Worm (Caenorhabditis elegans): ENCODE results near the gene lipl-1.
A peak's percentile ranks its signal among the peaks of the same experiment; 100 is the strongest.

lipl-1 gene

DNA sequence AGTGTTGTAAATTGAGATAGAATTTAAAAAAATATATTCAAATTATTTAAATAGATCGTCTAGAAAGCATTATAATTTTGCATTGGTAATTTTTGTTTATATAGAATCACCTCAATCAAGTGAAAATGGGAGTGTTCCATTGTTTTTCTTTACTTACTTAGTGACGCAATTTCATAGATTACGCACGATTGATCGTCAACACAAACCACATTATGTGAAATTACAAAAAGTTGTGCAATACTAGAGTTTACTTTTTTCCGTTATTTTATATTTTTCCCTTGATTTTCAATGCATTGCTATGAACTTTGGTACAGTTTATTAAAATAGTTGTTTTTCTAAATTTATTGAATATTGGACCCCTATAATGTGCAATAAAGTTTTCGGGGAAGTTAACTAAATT lies 19.6 kb downstream of the lipl-1 start, which contains the start of gene T16G1.5:
Gene T16G1.5 (minus strand): TSS at position 119 of the 400 bp plus-strand sequence.
- TF ChIP-seq mls-2 (tag; optimal IDR thresholded peaks at IDR 0.05) (no peak), zip-8 (tag; optimal IDR thresholded peaks at IDR 0.05) (peak; percentile 39), elt-1 (tag; optimal IDR thresholded peaks at IDR 0.05; ENCODE audit: borderline replicate concordance, insufficient read depth) (no peak), unc-62 (GFP tag; optimal IDR thresholded peaks at IDR 0.05) (no peak), snpc-4 (tag; optimal IDR thresholded peaks at IDR 0.05) (no peak)

DNA sequence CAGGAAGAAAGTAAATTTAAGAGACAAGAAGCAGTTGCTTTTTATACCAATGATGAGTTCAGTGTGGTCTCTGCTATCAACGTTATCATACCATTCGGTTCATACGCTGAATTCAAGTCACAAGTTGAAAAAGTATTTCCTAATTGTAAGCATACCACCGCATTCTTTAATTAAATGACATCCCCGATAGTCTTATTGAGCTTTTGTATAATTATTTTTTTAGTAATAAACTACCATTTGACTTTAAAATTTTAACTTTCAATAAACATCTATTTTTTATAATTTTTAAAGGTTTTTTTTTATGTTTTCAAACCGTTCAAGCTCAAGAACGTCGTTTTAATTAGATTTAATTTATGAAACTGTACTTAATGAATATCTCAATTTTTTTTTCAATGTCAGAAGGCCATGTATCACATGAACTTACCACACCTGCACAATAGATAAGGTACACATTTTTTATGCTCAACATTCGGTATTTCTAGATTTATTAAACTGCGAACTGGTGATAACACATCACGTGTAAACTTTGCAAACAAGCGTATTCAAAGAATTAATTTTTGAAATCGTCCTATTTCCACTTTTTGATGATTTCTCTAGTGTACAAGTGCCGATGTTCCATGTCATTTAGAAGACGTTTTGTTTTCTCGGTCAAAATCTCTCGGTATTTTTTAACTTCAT lies 22.1 kb downstream of the lipl-1 start, which contains the start of gene T16G1.4:
Gene T16G1.4 (minus strand): TSS at position 51 of the 678 bp plus-strand sequence.
- TF ChIP-seq blmp-1 (tag; optimal IDR thresholded peaks at IDR 0.05) = no peak
- TF ChIP-seq ces-1 (GFP tag; optimal IDR thresholded peaks at IDR 0.05) = no peak
- no peak for TF ChIP-seq drap-1 (GFP tag; optimal IDR thresholded peaks at IDR 0.05)
- no peak for TF ChIP-seq sptf-1 (tag; optimal IDR thresholded peaks at IDR 0.05)
- no peak for TF ChIP-seq snpc-4 (tag; optimal IDR thresholded peaks at IDR 0.05)
- TF ChIP-seq nhr-28 (tag; optimal IDR thresholded peaks at IDR 0.05) = no peak
- no peak for TF ChIP-seq ceh-43 (GFP tag; optimal IDR thresholded peaks at IDR 0.05)
- no peak for TF ChIP-seq hlh-1 (tag; optimal IDR thresholded peaks at IDR 0.05)

DNA sequence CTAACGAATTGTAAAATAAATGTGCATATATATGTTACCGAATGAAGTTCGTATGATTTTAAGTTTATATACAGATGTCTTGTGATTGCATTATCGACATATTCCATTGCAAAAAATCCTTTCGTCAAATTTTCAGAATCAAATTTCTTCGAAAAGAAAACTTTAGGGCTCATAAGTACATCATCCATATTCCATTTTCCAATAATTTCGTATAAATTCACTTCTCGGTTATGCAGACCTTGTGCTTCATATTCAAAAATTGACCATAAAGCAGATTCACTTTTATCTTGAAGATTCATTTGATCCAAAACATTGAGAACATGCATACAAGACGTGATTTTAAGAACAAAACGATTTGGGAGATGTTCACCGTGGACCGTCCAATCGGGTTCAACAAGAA lies 23.6 kb downstream of the lipl-1 start:
- no peak for TF ChIP-seq mab-5 (tag; optimal IDR thresholded peaks at IDR 0.05)
- TF ChIP-seq blmp-1 (tag; optimal IDR thresholded peaks at IDR 0.05) = no peak
- no peak for TF ChIP-seq unc-62 (GFP tag; optimal IDR thresholded peaks at IDR 0.05)
- TF ChIP-seq ham-2 (GFP tag; optimal IDR thresholded peaks at IDR 0.05) = no peak
- no peak for TF ChIP-seq ceh-39 (tag; optimal IDR thresholded peaks at IDR 0.05)
- TF ChIP-seq nhr-237 (tag; optimal IDR thresholded peaks at IDR 0.05) = no peak
- no peak for TF ChIP-seq lsy-2 (tag; optimal IDR thresholded peaks at IDR 0.05)
- no peak for TF ChIP-seq flh-1 (GFP tag; optimal IDR thresholded peaks at IDR 0.05)

DNA sequence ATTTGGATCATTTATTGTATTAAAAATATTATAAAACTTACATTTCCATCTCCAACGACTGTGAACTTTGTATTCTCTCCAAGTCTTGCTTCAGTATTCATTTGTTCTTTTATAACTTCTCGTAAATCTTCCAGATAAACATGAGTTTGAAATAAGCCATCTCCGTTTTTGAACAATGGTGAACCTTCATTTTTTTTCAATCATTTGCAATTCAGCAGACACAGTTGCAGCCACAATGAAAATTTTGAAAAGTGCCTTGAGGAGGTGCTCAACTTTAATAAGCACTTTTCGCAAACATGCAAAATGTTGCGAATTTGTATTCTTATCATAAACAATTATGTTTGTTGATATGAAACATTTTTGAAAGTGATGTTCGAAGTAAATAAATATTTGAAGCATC lies 24.4 kb downstream of the lipl-1 start, which contains the start of gene T16G1.3:
Gene T16G1.3 (minus strand): TSS at position 101 of the 400 bp plus-strand sequence.
- TF ChIP-seq ceh-39 (tag; optimal IDR thresholded peaks at IDR 0.05) = no peak
- no peak for TF ChIP-seq mep-1 (tag; optimal IDR thresholded peaks at IDR 0.05)
- no peak for TF ChIP-seq elt-1 (tag; optimal IDR thresholded peaks at IDR 0.05; ENCODE audit: borderline replicate concordance, insufficient read depth)
- TF ChIP-seq ceh-43 (GFP tag; optimal IDR thresholded peaks at IDR 0.05) = no peak
- no peak for TF ChIP-seq drap-1 (GFP tag; optimal IDR thresholded peaks at IDR 0.05)

DNA sequence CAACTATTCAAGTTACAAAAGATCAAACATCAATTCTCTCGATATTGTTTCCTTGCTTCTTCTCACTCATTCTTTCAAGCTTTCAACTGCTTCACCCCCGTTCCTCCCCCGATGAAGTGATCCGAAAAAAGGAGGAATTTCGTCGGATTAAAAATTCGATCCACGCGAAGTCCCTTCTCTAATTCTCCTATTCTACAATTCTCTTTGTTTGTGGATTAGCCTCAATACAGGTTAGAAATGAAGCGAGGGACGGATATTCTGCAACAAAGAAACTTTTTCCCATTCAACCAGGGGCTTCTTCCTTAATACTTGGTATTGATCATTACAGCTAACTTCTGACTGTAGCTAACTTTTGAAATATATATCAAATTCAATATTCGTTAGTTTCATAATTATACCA lies 25.0 kb downstream of the lipl-1 start, which contains the start of gene grl-2:
Gene grl-2 (plus strand): TSS at position 301 of the 400 bp plus-strand sequence.
- TF ChIP-seq lsy-2 (tag; optimal IDR thresholded peaks at IDR 0.05) = no peak
- TF ChIP-seq mab-5 (tag; optimal IDR thresholded peaks at IDR 0.05) = no peak
- no peak for TF ChIP-seq zip-8 (tag; optimal IDR thresholded peaks at IDR 0.05)
- TF ChIP-seq nhr-12 (tag; optimal IDR thresholded peaks at IDR 0.05) = no peak
- TF ChIP-seq nhr-237 (tag; optimal IDR thresholded peaks at IDR 0.05) = no peak
- TF ChIP-seq sptf-1 (tag; optimal IDR thresholded peaks at IDR 0.05) = no peak

DNA sequence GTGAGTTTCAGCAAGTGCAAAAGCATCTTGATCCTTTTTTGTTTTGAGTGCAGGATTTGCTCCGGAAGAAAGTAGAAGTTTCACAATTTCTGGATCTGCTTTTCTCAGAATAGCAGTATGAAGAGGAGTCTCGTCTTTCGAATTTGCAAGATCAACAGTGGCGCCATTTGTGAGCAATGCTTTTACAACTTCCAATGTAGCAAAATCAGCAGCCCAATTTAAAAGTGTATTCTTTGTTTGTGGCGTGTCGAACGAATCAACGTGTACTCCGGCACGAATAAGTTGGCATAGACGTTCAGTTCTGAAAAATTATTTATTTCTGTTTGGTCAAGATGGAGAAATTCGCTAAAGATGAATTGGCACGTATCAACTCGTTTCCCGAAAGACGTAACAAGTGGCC lies 29.8 kb downstream of the lipl-1 start, which contains the start of gene T16G1.13:
Gene T16G1.13 (plus strand): TSS at position 301 of the 400 bp plus-strand sequence.
- TF ChIP-seq lin-13 (tag; optimal IDR thresholded peaks at IDR 0.05) (no peak), elt-1 (tag; optimal IDR thresholded peaks at IDR 0.05; ENCODE audit: borderline replicate concordance, insufficient read depth) (no peak), cnd-1 (tag; optimal IDR thresholded peaks at IDR 0.05) (no peak), nhr-76 (tag; optimal IDR thresholded peaks at IDR 0.05) (no peak), bed-3 (GFP tag; optimal IDR thresholded peaks at IDR 0.05) (no peak), sem-2 (GFP tag; optimal IDR thresholded peaks at IDR 0.05) (no peak), ces-1 (GFP tag; optimal IDR thresholded peaks at IDR 0.05) (no peak), nhr-12 (tag; optimal IDR thresholded peaks at IDR 0.05) (no peak), blmp-1 (tag; optimal IDR thresholded peaks at IDR 0.05) (no peak), nhr-237 (tag; optimal IDR thresholded peaks at IDR 0.05) (no peak)

Measured in whole organism, mixed stage, embryonic.